Worm (Caenorhabditis elegans): ENCODE results near the gene ZK994.6.

The ZK994.6 gene

DNA sequence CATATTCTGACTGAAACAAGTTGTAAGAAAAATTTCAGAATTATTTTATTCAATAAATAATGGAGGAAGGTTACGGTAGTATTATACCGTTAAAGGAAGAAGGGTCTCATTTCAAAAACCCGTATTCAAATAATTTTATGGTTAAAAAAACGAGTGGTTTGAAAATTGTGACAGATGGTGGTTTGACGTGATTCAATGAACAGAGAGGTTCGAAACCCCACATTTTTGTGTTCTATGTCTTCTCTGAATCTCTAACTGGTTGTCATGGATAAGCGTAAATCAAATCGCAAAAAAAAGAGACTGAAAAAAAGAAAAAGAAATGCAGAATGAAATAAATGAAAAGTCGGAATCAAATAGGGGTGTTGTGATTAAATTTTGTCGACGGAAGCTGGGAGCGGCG is at the start of gene ZK994.6:
TSS of gene ZK994.6 (minus strand) at position 101 of the 400 bp plus-strand sequence.
- TF ChIP-seq tbx-11 (GFP tag; IDR thresholded peaks at IDR 0.05), result no peak
- TF ChIP-seq ama-1 (optimal IDR thresholded peaks at IDR 0.05), result no peak
- no peak for TF ChIP-seq hmbx-1 (tag; optimal IDR thresholded peaks at IDR 0.05)
- TF ChIP-seq tbx-37 (GFP tag; conservative IDR thresholded peaks at IDR 0.05), result no peak
- TF ChIP-seq pes-1 (GFP tag; IDR thresholded peaks at IDR 0.05), result no peak
- no peak for TF ChIP-seq flt-1 (GFP tag; IDR thresholded peaks at IDR 0.05)
- TF ChIP-seq hnd-1 (tag; optimal IDR thresholded peaks at IDR 0.05), result no peak
- no peak for TF ChIP-seq aly-1 (tag; optimal IDR thresholded peaks at IDR 0.05)
- no peak for TF ChIP-seq F13C5.2 (tag; optimal IDR thresholded peaks at IDR 0.05)
- TF ChIP-seq hmg-4 (GFP tag; optimal IDR thresholded peaks at IDR 0.05), result no peak
- no peak for TF ChIP-seq sea-1 (GFP tag; conservative IDR thresholded peaks at IDR 0.05)
- TF ChIP-seq ceh-36 (tag; optimal IDR thresholded peaks at IDR 0.05), result no peak
- TF ChIP-seq tra-4 (tag; optimal IDR thresholded peaks at IDR 0.05), result no peak
- no peak for TF ChIP-seq scrt-1 (GFP tag; IDR thresholded peaks at IDR 0.05)
- TF ChIP-seq B0310.2 (tag; optimal IDR thresholded peaks at IDR 0.05), result no peak
- TF ChIP-seq ets-7 (tag; optimal IDR thresholded peaks at IDR 0.05), result no peak
- no peak for TF ChIP-seq ceh-13 (GFP tag; optimal IDR thresholded peaks at IDR 0.05)

DNA sequence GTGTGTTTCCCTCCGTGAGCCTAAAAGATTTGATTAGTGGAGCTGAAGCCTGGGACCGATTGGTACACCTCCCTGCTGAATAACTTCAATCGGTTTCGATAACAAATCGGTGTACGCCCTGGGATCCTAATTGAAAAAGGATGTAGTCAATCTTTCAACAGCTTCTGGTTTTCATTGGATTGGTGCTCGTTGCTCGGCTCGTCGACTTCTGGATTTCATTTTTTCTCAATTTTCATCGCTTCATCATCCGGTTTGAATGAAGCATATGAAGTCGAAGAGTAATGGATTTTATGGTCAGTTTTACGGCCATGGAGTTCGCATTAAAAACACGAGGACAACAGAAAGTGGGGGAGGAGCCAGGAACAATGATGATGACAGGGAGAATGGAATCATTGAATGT is 48.7 kb upstream of the ZK994.6 start:
- TF ChIP-seq flt-1 (GFP tag; IDR thresholded peaks at IDR 0.05) (no peak), ceh-36 (tag; optimal IDR thresholded peaks at IDR 0.05) (no peak), tbx-37 (GFP tag; conservative IDR thresholded peaks at IDR 0.05) (no peak), pes-1 (GFP tag; IDR thresholded peaks at IDR 0.05) (no peak), tra-4 (tag; optimal IDR thresholded peaks at IDR 0.05) (no peak), hnd-1 (tag; optimal IDR thresholded peaks at IDR 0.05) (no peak), sea-1 (GFP tag; conservative IDR thresholded peaks at IDR 0.05) (no peak), ama-1 (optimal IDR thresholded peaks at IDR 0.05) (no peak), hmbx-1 (tag; optimal IDR thresholded peaks at IDR 0.05) (no peak), ceh-13 (GFP tag; optimal IDR thresholded peaks at IDR 0.05) (no peak), F13C5.2 (tag; optimal IDR thresholded peaks at IDR 0.05) (no peak), hmg-4 (GFP tag; optimal IDR thresholded peaks at IDR 0.05) (no peak), scrt-1 (GFP tag; IDR thresholded peaks at IDR 0.05) (no peak), tbx-11 (GFP tag; IDR thresholded peaks at IDR 0.05) (no peak), B0310.2 (tag; optimal IDR thresholded peaks at IDR 0.05) (no peak), ets-7 (tag; optimal IDR thresholded peaks at IDR 0.05) (no peak), aly-1 (tag; optimal IDR thresholded peaks at IDR 0.05) (no peak)

DNA sequence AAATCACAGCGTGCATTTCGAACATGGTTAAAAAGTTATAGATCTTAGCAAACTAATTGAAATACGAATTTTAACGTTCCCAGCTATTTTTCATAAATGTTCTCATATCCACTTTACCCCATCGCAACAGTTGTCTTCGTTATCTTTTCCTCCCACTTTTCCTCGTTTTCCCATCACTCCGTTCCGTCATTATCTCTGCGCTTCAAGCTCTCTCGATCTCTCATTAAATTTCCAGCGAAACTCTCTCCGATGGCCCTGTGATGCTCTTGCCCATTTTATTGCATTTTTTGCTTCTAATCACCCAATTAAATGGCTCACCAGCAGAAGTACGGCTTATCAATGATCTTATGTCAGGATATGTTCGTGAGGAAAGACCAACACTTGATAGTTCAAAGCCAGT is 45.2 kb upstream of the ZK994.6 start, which contains the start of gene acr-15:
TSS of gene acr-15 (plus strand) at position 236 of the 400 bp plus-strand sequence.
- no peak for TF ChIP-seq tra-4 (tag; optimal IDR thresholded peaks at IDR 0.05)
- no peak for TF ChIP-seq tbx-37 (GFP tag; conservative IDR thresholded peaks at IDR 0.05)
- TF ChIP-seq scrt-1 (GFP tag; IDR thresholded peaks at IDR 0.05), result no peak
- TF ChIP-seq hmg-4 (GFP tag; optimal IDR thresholded peaks at IDR 0.05), result no peak

DNA sequence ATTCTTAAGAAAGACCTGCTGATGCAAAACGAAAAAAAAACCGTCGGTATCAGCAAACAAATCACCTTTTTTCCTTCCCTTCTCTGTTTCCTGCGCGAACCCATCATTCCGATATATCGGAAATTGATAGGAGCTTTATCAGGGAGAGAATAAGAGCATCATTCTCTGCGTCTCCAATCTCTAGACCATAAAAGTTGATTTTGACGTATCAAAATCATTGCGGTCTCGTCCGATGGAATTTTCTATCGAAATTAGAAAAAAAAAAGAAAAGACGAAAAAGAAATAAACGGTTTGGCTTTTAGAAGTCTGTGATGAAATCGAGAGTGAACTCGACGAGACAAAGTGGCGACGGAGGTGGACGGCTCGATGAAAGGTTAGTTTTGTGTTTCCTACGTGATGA is 41.8 kb upstream of the ZK994.6 start, which contains the start of gene stdh-4:
TSS of gene stdh-4 (plus strand) at position 301 of the 400 bp plus-strand sequence.
- no peak for TF ChIP-seq tra-4 (tag; optimal IDR thresholded peaks at IDR 0.05)
- TF ChIP-seq ama-1 (optimal IDR thresholded peaks at IDR 0.05), result no peak
- TF ChIP-seq scrt-1 (GFP tag; IDR thresholded peaks at IDR 0.05), result no peak
- no peak for TF ChIP-seq ets-7 (tag; optimal IDR thresholded peaks at IDR 0.05)
- TF ChIP-seq pes-1 (GFP tag; IDR thresholded peaks at IDR 0.05), result no peak
- no peak for TF ChIP-seq hmg-4 (GFP tag; optimal IDR thresholded peaks at IDR 0.05)

DNA sequence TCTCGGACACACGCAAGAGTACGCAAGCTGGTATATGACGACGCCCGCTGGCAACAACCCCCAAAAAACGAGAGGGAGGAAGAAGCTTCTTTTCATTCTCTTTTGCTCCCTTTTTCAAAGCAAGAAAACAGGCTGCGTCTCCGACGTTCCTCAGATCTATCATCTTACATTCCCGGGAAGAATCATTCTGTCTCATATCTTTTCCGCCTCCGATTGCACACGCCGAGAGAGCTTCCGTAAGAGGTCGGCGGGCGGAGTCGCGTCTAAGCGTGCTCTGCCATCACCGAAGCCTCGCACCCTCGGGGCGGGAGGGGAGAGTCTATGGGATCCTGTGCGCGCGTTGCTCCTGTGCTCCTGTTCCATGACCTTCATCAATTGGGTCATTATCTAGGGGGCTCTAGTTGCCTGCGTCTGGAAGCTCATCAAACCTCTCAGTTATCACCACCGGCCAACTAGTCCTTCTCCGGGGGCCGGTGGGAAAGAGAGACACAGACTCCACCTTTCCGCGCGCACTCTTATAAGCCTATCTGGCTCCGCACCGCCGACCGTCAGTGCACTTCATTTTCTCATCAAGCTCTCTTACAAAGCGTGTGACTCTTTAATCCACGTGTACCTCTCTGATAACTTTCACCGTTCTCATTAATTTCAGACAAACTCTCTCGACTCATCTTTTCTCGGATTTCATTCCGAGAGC is 38.5 kb upstream of the ZK994.6 start, which contains the start of the genes slc-17.8 and asns-1:
TSS of gene slc-17.8 (minus strand) at position 51 of the 694 bp plus-strand sequence.
TSS of gene asns-1 (plus strand) at position 644 of the 694 bp plus-strand sequence.
- TF ChIP-seq ets-7 (tag; optimal IDR thresholded peaks at IDR 0.05) (no peak), hmg-4 (GFP tag; optimal IDR thresholded peaks at IDR 0.05) (no peak), tra-4 (tag; optimal IDR thresholded peaks at IDR 0.05) (no peak), B0310.2 (tag; optimal IDR thresholded peaks at IDR 0.05) (no peak), ceh-13 (GFP tag; optimal IDR thresholded peaks at IDR 0.05) (no peak), hmbx-1 (tag; optimal IDR thresholded peaks at IDR 0.05) (no peak)

DNA sequence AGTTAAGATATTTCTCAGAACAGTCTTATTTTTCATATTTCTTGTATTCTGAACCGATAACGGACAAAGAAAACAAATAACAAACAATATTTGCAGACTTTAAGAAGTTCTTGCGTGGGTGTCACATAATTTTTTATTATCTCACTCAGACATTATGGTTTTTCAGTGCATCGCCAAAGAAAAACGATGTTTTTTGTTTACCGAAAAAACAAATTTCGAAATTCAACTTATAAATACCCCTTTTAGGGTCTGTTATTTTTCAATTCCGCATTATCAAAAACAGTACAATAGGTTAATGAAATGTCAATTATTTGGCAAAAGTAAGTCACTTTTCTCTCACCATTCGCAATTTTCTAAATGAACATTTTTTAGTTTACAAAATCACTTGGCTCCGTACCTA is 29.8 kb upstream of the ZK994.6 start, which contains the start of gene otpl-4:
TSS of gene otpl-4 (plus strand) at position 301 of the 400 bp plus-strand sequence.
- no peak for TF ChIP-seq scrt-1 (GFP tag; IDR thresholded peaks at IDR 0.05)
- TF ChIP-seq sea-1 (GFP tag; conservative IDR thresholded peaks at IDR 0.05), result no peak
- no peak for TF ChIP-seq flt-1 (GFP tag; IDR thresholded peaks at IDR 0.05)
- no peak for TF ChIP-seq ceh-13 (GFP tag; optimal IDR thresholded peaks at IDR 0.05)
- TF ChIP-seq pes-1 (GFP tag; IDR thresholded peaks at IDR 0.05), result no peak
- no peak for TF ChIP-seq tra-4 (tag; optimal IDR thresholded peaks at IDR 0.05)
- TF ChIP-seq aly-1 (tag; optimal IDR thresholded peaks at IDR 0.05), result no peak
- no peak for TF ChIP-seq ceh-36 (tag; optimal IDR thresholded peaks at IDR 0.05)

DNA sequence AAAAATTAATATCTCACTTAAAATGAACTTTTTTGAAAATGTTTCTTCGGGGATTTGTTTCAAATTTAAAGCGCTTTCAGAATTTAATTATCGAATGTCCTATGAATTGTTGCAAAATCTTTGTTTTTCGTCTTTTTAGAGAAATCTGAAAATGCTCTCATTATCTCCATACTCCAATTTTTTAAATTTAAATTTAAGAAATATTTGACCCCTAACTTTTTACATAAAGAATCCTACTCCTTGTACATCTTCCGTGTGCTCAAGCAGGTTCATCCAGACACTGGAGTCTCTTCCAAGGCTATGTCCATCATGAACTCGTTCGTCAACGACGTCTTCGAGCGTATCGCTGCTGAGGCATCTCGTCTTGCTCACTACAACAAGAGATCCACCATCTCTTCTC is 29.0 kb upstream of the ZK994.6 start, which contains the start of gene his-39:
TSS of gene his-39 (plus strand) at position 301 of the 400 bp plus-strand sequence.
- no peak for TF ChIP-seq flt-1 (GFP tag; IDR thresholded peaks at IDR 0.05)
- no peak for TF ChIP-seq sea-1 (GFP tag; conservative IDR thresholded peaks at IDR 0.05)
- TF ChIP-seq tbx-37 (GFP tag; conservative IDR thresholded peaks at IDR 0.05), result no peak
- TF ChIP-seq hmg-4 (GFP tag; optimal IDR thresholded peaks at IDR 0.05), result no peak
- TF ChIP-seq hnd-1 (tag; optimal IDR thresholded peaks at IDR 0.05), result no peak
- TF ChIP-seq tra-4 (tag; optimal IDR thresholded peaks at IDR 0.05), result no peak
- no peak for TF ChIP-seq aly-1 (tag; optimal IDR thresholded peaks at IDR 0.05)
- TF ChIP-seq ceh-36 (tag; optimal IDR thresholded peaks at IDR 0.05), result no peak
- TF ChIP-seq ets-7 (tag; optimal IDR thresholded peaks at IDR 0.05), result no peak
- no peak for TF ChIP-seq ama-1 (optimal IDR thresholded peaks at IDR 0.05)
- TF ChIP-seq scrt-1 (GFP tag; IDR thresholded peaks at IDR 0.05), result no peak
- no peak for TF ChIP-seq pes-1 (GFP tag; IDR thresholded peaks at IDR 0.05)
- no peak for TF ChIP-seq tbx-11 (GFP tag; IDR thresholded peaks at IDR 0.05)
- no peak for TF ChIP-seq F13C5.2 (tag; optimal IDR thresholded peaks at IDR 0.05)
- no peak for TF ChIP-seq ceh-13 (GFP tag; optimal IDR thresholded peaks at IDR 0.05)
- no peak for TF ChIP-seq B0310.2 (tag; optimal IDR thresholded peaks at IDR 0.05)
- no peak for TF ChIP-seq hmbx-1 (tag; optimal IDR thresholded peaks at IDR 0.05)
